Fruit fly (Drosophila melanogaster) whole organism, embryonic: ENCODE measurements around the gene Ero1L.

ENCODE experiments used
- Asciz ChIP-seq: fragments of 200-800 bp; sonication (Bioruptor generic); optimal IDR thresholded peaks from 2 replicates; lab custom pipeline; 2017; ENCODE audit warnings: missing biosample characterization, mild to moderate bottlenecking, missing genetic modification characterization, missing genetic modification reagents
- B-H1 ChIP-seq: fragments of 200-800 bp; sonication (Bioruptor generic); IDR thresholded peaks from 3 replicates; pipeline ENCODE4 v1.3.6; 2022; ENCODE audit warnings: missing biosample characterization, missing genetic modification characterization
- BEAF-32 ChIP-seq: fragments of 200-800 bp; sonication (Bioruptor generic); optimal IDR thresholded peaks from 3 replicates; lab custom pipeline; 2017; ENCODE audit warnings: missing biosample characterization, missing genetic modification characterization, mild to moderate bottlenecking, moderate library complexity, missing genetic modification reagents
- CG10147 ChIP-seq: fragments of 200-800 bp; sonication (Bioruptor generic); optimal IDR thresholded peaks from 2 replicates; lab custom pipeline; 2019; ENCODE audit warnings: missing biosample characterization, mild to moderate bottlenecking, missing genetic modification characterization, moderate library complexity
- CG11504 ChIP-seq: fragments of 200-800 bp; sonication (Bioruptor generic); optimal IDR thresholded peaks from 3 replicates; lab custom pipeline; 2019; ENCODE audit warnings: missing biosample characterization, mild to moderate bottlenecking, missing genetic modification characterization, moderate library complexity
- CG11696 ChIP-seq: fragments of 200-800 bp; sonication (Bioruptor generic); IDR thresholded peaks from 2 replicates; pipeline ENCODE4 v1.3.6; 2022; ENCODE audit warnings: missing biosample characterization, missing genetic modification characterization
- CG13775 ChIP-seq: fragments of 200-800 bp; sonication (Bioruptor generic); optimal IDR thresholded peaks from 3 replicates; lab custom pipeline; 2017; ENCODE audit warnings: missing biosample characterization, mild to moderate bottlenecking, missing genetic modification characterization
- CG17186 ChIP-seq: fragments of 200-800 bp; sonication (Bioruptor generic); optimal IDR thresholded peaks from 3 replicates; lab custom pipeline; 2017; ENCODE audit warnings: missing biosample characterization, missing genetic modification reagents, missing genetic modification characterization
- CG2116 ChIP-seq: fragments of 200-800 bp; sonication (Bioruptor generic); optimal IDR thresholded peaks from 3 replicates; lab custom pipeline; 2018; ENCODE audit warnings: missing biosample characterization, mild to moderate bottlenecking, missing genetic modification characterization
- CG2712 ChIP-seq: fragments of 200-800 bp; optimal IDR thresholded peaks from 3 replicates; lab custom pipeline; 2019; ENCODE audit warnings: missing biosample characterization, mild to moderate bottlenecking, missing genetic modification characterization, moderate library complexity
- CG2889 ChIP-seq: fragments of 200-800 bp; sonication (Bioruptor generic); IDR thresholded peaks from 3 replicates; pipeline ENCODE4 v1.3.6; 2022; ENCODE audit warnings: missing biosample characterization, missing genetic modification characterization
- CG31388 ChIP-seq: fragments of 200-800 bp; sonication (Bioruptor generic); optimal IDR thresholded peaks from 2 replicates; lab custom pipeline; 2016; ENCODE audit warnings: missing biosample characterization, missing genetic modification characterization
- CG7839 ChIP-seq: fragments of 200-800 bp; sonication (Bioruptor generic); optimal IDR thresholded peaks from 3 replicates; lab custom pipeline; 2018; ENCODE audit warnings: missing biosample characterization, mild to moderate bottlenecking, missing genetic modification characterization, moderate library complexity
- E2f2 ChIP-seq: fragments of 200-800 bp; sonication (Bioruptor generic); IDR thresholded peaks from 2 replicates; pipeline ENCODE4 v1.3.6; 2022; ENCODE audit warnings: missing biosample characterization, missing genetic modification characterization
- HLHmδ ChIP-seq: fragments of 200-800 bp; sonication (Bioruptor generic); optimal IDR thresholded peaks from 2 replicates; lab custom pipeline; 2018; ENCODE audit warnings: missing biosample characterization, mild to moderate bottlenecking, missing genetic modification characterization, moderate library complexity
- HmgD ChIP-seq: fragments of 200-800 bp; sonication (Bioruptor generic); optimal IDR thresholded peaks from 3 replicates; lab custom pipeline; 2016; ENCODE audit warnings: missing biosample characterization, missing genetic modification characterization
- HmgZ ChIP-seq: fragments of 200-800 bp; sonication (Bioruptor generic); optimal IDR thresholded peaks from 2 replicates; lab custom pipeline; 2018; ENCODE audit warnings: missing biosample characterization, mild to moderate bottlenecking, missing genetic modification characterization
- Hr78 ChIP-seq, 2 experiments: fragments of 200-800 bp in 1 of 2; fragments of >200 bp in 1 of 2; sonication (Bioruptor generic) in 1 of 2; optimal IDR thresholded peaks; 2 replicates each; lab custom pipeline; 2017 to 2019; ENCODE audit warnings: missing biosample characterization in 2 of 2, missing genetic modification characterization in 2 of 2, mild to moderate bottlenecking in 1 of 2, moderate library complexity in 1 of 2
- MESR4 ChIP-seq: fragments of 200-800 bp; sonication (Bioruptor generic); optimal IDR thresholded peaks from 2 replicates; lab custom pipeline; 2018; ENCODE audit warnings: missing biosample characterization, mild to moderate bottlenecking, missing genetic modification characterization, moderate library complexity
- Meics ChIP-seq: fragments of 200-800 bp; sonication (Bioruptor generic); optimal IDR thresholded peaks from 2 replicates; lab custom pipeline; 2017; ENCODE audit warnings: missing biosample characterization, mild to moderate bottlenecking, missing genetic modification characterization
- NC2α ChIP-seq: fragments of 200-800 bp; sonication (Bioruptor generic); optimal IDR thresholded peaks from 2 replicates; lab custom pipeline; 2016; ENCODE audit warnings: missing biosample characterization, missing genetic modification characterization
- Nf-YC ChIP-seq: fragments of 200-800 bp; optimal IDR thresholded peaks from 3 replicates; lab custom pipeline; 2019; ENCODE audit warnings: missing biosample characterization, mild to moderate bottlenecking, missing genetic modification characterization, moderate library complexity
- Oaz ChIP-seq: fragments of 200-800 bp; sonication (Bioruptor generic); IDR thresholded peaks from 2 replicates; pipeline ENCODE4 v1.3.6; 2022; ENCODE audit warnings: missing biosample characterization, missing genetic modification characterization
- PHDP ChIP-seq: fragments of 200-800 bp; sonication (Bioruptor generic); optimal IDR thresholded peaks from 3 replicates; lab custom pipeline; 2018; ENCODE audit warnings: missing biosample characterization, mild to moderate bottlenecking, missing genetic modification characterization, moderate library complexity
- Poxn ChIP-seq: fragments of 200-800 bp; sonication (Bioruptor generic); IDR thresholded peaks from 2 replicates; pipeline ENCODE4 v1.3.6; 2022; ENCODE audit warnings: missing biosample characterization, missing genetic modification characterization
- Six4 ChIP-seq: fragments of 200-800 bp; sonication (Bioruptor generic); optimal IDR thresholded peaks from 2 replicates; lab custom pipeline; 2016; ENCODE audit warnings: missing biosample characterization, missing genetic modification characterization
- Spps ChIP-seq: fragments of 200-800 bp; sonication (Bioruptor generic); optimal IDR thresholded peaks from 2 replicates; lab custom pipeline; 2018; ENCODE audit warnings: missing biosample characterization, mild to moderate bottlenecking, missing genetic modification characterization
- amos ChIP-seq: fragments of 200-800 bp; sonication (Bioruptor generic); IDR thresholded peaks from 2 replicates; pipeline ENCODE4 v1.3.6; 2022; ENCODE audit warnings: missing biosample characterization, missing genetic modification characterization; ENCODE audit not compliant: partially characterized antibody
- aop ChIP-seq: fragments of 200-800 bp; sonication (Bioruptor generic); IDR thresholded peaks from 2 replicates; pipeline ENCODE4 v1.3.6; 2022; ENCODE audit warnings: missing biosample characterization, missing genetic modification characterization
- cas ChIP-seq: fragments of 200-800 bp; sonication (Bioruptor generic); IDR thresholded peaks from 2 replicates; pipeline ENCODE4 v1.3.6; 2022; ENCODE audit warnings: missing biosample characterization, missing genetic modification characterization
- cwo ChIP-seq: fragments of 200-800 bp; sonication (Bioruptor generic); optimal IDR thresholded peaks from 3 replicates; lab custom pipeline; 2017; ENCODE audit warnings: missing biosample characterization, missing genetic modification characterization, mild to moderate bottlenecking, moderate library complexity, missing genetic modification reagents
- dan ChIP-seq: fragments of 200-800 bp; sonication (Bioruptor generic); IDR thresholded peaks from 2 replicates; pipeline ENCODE4 v1.3.6; 2022; ENCODE audit warnings: missing biosample characterization, missing genetic modification characterization
- danr ChIP-seq: fragments of 200-800 bp; sonication (Bioruptor generic); IDR thresholded peaks from 2 replicates; pipeline ENCODE4 v1.3.6; 2022; ENCODE audit warnings: missing biosample characterization, missing genetic modification characterization
- dysf ChIP-seq: fragments of 200-800 bp; sonication (Bioruptor generic); IDR thresholded peaks from 3 replicates; pipeline ENCODE4 v1.3.6; 2022; ENCODE audit warnings: missing biosample characterization, missing genetic modification characterization
- fd64A ChIP-seq: fragments of 200-800 bp; sonication (Bioruptor generic); optimal IDR thresholded peaks from 3 replicates; lab custom pipeline; 2018; ENCODE audit warnings: missing biosample characterization, mild to moderate bottlenecking, missing genetic modification characterization
- fu2 ChIP-seq: fragments of 200-800 bp; sonication (Bioruptor generic); optimal IDR thresholded peaks from 2 replicates; lab custom pipeline; 2016; ENCODE audit warnings: missing biosample characterization, missing genetic modification characterization
- knrl ChIP-seq: fragments of 200-800 bp; sonication (Bioruptor generic); IDR thresholded peaks from 3 replicates; pipeline ENCODE4 v1.3.6; 2022; ENCODE audit warnings: missing biosample characterization, missing genetic modification characterization; ENCODE audit not compliant: partially characterized antibody
- mld ChIP-seq: fragments of 200-800 bp; sonication (Bioruptor generic); IDR thresholded peaks from 3 replicates; pipeline ENCODE4 v1.3.6; 2022; ENCODE audit warnings: missing biosample characterization, missing genetic modification characterization; ENCODE audit not compliant: partially characterized antibody
- nerfin-2 ChIP-seq: fragments of 200-800 bp; sonication (Bioruptor generic); IDR thresholded peaks from 2 replicates; pipeline ENCODE4 v1.3.6; 2022; ENCODE audit warnings: missing biosample characterization, missing genetic modification characterization; ENCODE audit not compliant: partially characterized antibody
- psq ChIP-seq: fragments of 200-800 bp; sonication (Bioruptor generic); optimal IDR thresholded peaks from 2 replicates; lab custom pipeline; 2017; ENCODE audit warnings: missing biosample characterization, missing genetic modification characterization
- ranshi ChIP-seq: fragments of 200-800 bp; sonication (Bioruptor generic); IDR thresholded peaks from 2 replicates; pipeline ENCODE4 v1.3.6; 2022; ENCODE audit warnings: missing biosample characterization, missing genetic modification characterization
- schlank ChIP-seq: fragments of 200-800 bp; sonication (Bioruptor generic); optimal IDR thresholded peaks from 2 replicates; lab custom pipeline; 2018; ENCODE audit warnings: missing biosample characterization, mild to moderate bottlenecking, missing genetic modification characterization
- scrt ChIP-seq: fragments of 200-800 bp; sonication (Bioruptor generic); optimal IDR thresholded peaks from 2 replicates; lab custom pipeline; 2018; ENCODE audit warnings: missing biosample characterization, mild to moderate bottlenecking, missing genetic modification characterization, moderate library complexity
- so ChIP-seq: fragments of 200-800 bp; sonication (Bioruptor generic); IDR thresholded peaks from 3 replicates; pipeline ENCODE4 v1.3.6; 2022; ENCODE audit warnings: missing biosample characterization, missing genetic modification characterization
- tx ChIP-seq: fragments of 200-800 bp; sonication (Bioruptor generic); optimal IDR thresholded peaks from 2 replicates; lab custom pipeline; 2016; ENCODE audit warnings: missing biosample characterization, missing genetic modification characterization
- unpg ChIP-seq: fragments of 200-800 bp; sonication (Bioruptor generic); optimal IDR thresholded peaks from 3 replicates; lab custom pipeline; 2018; ENCODE audit warnings: missing biosample characterization, mild to moderate bottlenecking, missing genetic modification characterization, moderate library complexity
- vvl ChIP-seq: fragments of 200-800 bp; sonication (Bioruptor generic); IDR thresholded peaks from 2 replicates; pipeline ENCODE4 v1.3.6; 2022; ENCODE audit warnings: missing biosample characterization, missing genetic modification characterization
- wdn ChIP-seq: fragments of 200-800 bp; sonication (Bioruptor generic); IDR thresholded peaks from 2 replicates; pipeline ENCODE4 v1.3.6; 2022; ENCODE audit warnings: missing biosample characterization, missing genetic modification characterization
- zen ChIP-seq: fragments of 200-800 bp; sonication (Bioruptor generic); optimal IDR thresholded peaks from 3 replicates; lab custom pipeline; 2018; ENCODE audit warnings: missing biosample characterization, mild to moderate bottlenecking, missing genetic modification characterization, moderate library complexity

Gene Ero1L

DNA sequence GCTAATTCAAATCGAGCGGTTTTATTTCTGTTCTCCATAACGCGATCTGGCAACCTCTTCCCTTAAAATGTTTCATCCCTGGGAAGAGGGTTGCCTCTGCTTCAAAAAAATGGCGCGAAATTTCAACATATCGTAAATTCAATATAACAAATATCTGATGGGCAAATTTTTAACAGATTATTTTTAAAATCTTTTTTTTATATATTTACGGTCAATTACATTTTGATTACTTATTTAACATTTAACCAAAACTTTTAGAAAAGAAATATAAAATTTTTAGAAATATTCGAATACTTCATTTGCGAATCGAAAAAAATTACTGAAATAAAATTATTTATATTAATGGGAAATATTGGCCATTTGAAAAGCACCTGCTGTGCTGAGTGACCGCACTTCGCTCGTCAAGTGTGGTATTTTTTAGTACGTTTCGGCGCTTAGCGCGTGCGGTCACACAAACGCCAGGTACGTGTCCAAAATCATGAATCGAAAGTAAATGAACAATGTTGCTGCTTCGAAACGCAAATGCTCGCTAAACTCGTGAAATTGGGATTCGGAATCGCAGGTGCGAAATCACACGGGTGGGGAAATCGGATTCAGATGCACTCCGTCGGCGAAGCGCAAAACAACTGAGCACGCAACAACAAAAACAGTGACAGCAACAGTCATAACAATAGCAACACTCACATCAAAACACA lies at the start of gene Ero1L (continued):
- 0 out of 3 replicates have a peak, but pooled peaks have one; percentile 47 for TF ChIP-seq knrl
- peak; percentile 15 for TF ChIP-seq scrt (GFP tag; lab: Kevin White, UChicago)
- TF ChIP-seq CG31388, result no peak
- no peak for TF ChIP-seq Asciz
- peak; percentile 60 for TF ChIP-seq Nf-YC
- peak; percentile 21 for TF ChIP-seq CG17186 (GFP tag; lab: Kevin White, UChicago)
- TF ChIP-seq vvl (GFP tag; lab: Robert Waterston, UW), result peak; percentile 44
- peak; percentile 20 for TF ChIP-seq cwo (GFP tag; lab: Kevin White, UChicago)
- no peak for TF ChIP-seq fu2 (GFP tag; lab: Kevin White, UChicago)
- 0 out of 2 replicates have a peak, but pooled peaks have one; percentile 42 for TF ChIP-seq wdn (GFP tag; lab: Robert Waterston, UW)
- TF ChIP-seq CG10147 (GFP tag; lab: Kevin White, UChicago), result peak; percentile 36
- TF ChIP-seq MESR4 (GFP tag; lab: Kevin White, UChicago), result peak; percentile 97
- no peak for TF ChIP-seq tx (GFP tag; lab: Kevin White, UChicago)
- TF ChIP-seq CG13775, result no peak
- TF ChIP-seq cas (GFP tag; lab: Robert Waterston, UW), result no peak
- peak; percentile 37; the same call in 1 of the 2 replicates for TF ChIP-seq amos (GFP tag; lab: Robert Waterston, UW)
- TF ChIP-seq Spps (tag; lab: Kevin White, UChicago), result no peak
- TF ChIP-seq HLHmδ (GFP tag; lab: Kevin White, UChicago), result no peak
- no peak for TF ChIP-seq aop
- TF ChIP-seq CG11696 (GFP tag; lab: Robert Waterston, UW), result peak; percentile 92
- no peak for TF ChIP-seq ranshi (GFP tag; lab: Robert Waterston, UW)
- no peak for TF ChIP-seq Hr78 (GFP tag; optimal IDR thresholded peaks at IDR 0.05; lab: Kevin White, UChicago)
- no peak for TF ChIP-seq mld (GFP tag; lab: Robert Waterston, UW)
- no peak for TF ChIP-seq HmgD (GFP tag; lab: Kevin White, UChicago)
- no peak for TF ChIP-seq schlank (tag; lab: Kevin White, UChicago)
- TF ChIP-seq dysf, result no peak
- TF ChIP-seq BEAF-32 (GFP tag; lab: Kevin White, UChicago), result peak; percentile 40
- TF ChIP-seq dan (GFP tag; lab: Robert Waterston, UW), result no peak
- TF ChIP-seq Six4 (GFP tag; lab: Kevin White, UChicago), result no peak
- TF ChIP-seq so (GFP tag; lab: Robert Waterston, UW), result no peak
- peak; percentile 7 for TF ChIP-seq unpg (GFP tag; lab: Kevin White, UChicago)
- peak; percentile 2 for TF ChIP-seq HmgZ
- peak; percentile 32 for TF ChIP-seq zen (tag; lab: Kevin White, UChicago)
- peak; percentile 49 for TF ChIP-seq CG2712
- no peak for TF ChIP-seq CG11504 (tag; lab: Kevin White, UChicago)
- peak; percentile 62 for TF ChIP-seq CG2116 (GFP tag; lab: Kevin White, UChicago)
- no peak for TF ChIP-seq fd64A (GFP tag; lab: Kevin White, UChicago)
- TF ChIP-seq CG7839 (tag; lab: Kevin White, UChicago), result no peak
- peak; percentile 98 for TF ChIP-seq E2f2 (GFP tag; lab: Robert Waterston, UW)
- TF ChIP-seq Poxn (GFP tag; lab: Robert Waterston, UW), result no peak
- TF ChIP-seq CG2889 (GFP tag; lab: Robert Waterston, UW), result no peak
- TF ChIP-seq Meics (GFP tag; lab: Kevin White, UChicago), result peak; percentile 52
- no peak for TF ChIP-seq B-H1
- no peak for TF ChIP-seq danr (GFP tag; lab: Robert Waterston, UW)
- TF ChIP-seq NC2α (GFP tag; lab: Kevin White, UChicago), result no peak
- no peak for TF ChIP-seq Oaz
- TF ChIP-seq PHDP (tag; lab: Kevin White, UChicago), result peak; percentile 50
- TF ChIP-seq nerfin-2 (GFP tag; lab: Robert Waterston, UW), result peak; percentile 48; the same call in 1 of the 2 replicates
- no peak for TF ChIP-seq psq
